Worm (Caenorhabditis elegans) whole organism, L2 larva: ENCODE results near the gene erfa-1.

Experiments used
- Y55F3AM.14 ChIP-seq: fragments of 200-800 bp; sonication (Bioruptor generic); optimal IDR thresholded peaks from 2 replicates; lab custom pipeline; 2018; ENCODE audit warnings: mild to moderate bottlenecking, missing genetic modification characterization, missing compliant biosample characterization
- ZK546.5 ChIP-seq: sonication (generic microtip); optimal IDR thresholded peaks from 2 replicates; lab custom pipeline; 2017; ENCODE audit warnings: missing biosample characterization, missing genetic modification characterization
- alr-1 ChIP-seq: fragments of 150-350 bp; optimal IDR thresholded peaks from 2 replicates; lab custom pipeline; 2014; ENCODE audit warnings: missing biosample characterization, missing genetic modification characterization
- ama-1 ChIP-seq: fragments of 150-350 bp; optimal IDR thresholded peaks from 2 replicates; lab custom pipeline; 2018; ENCODE audit warnings: inconsistent platforms
- elt-1 ChIP-seq: fragments of 150-350 bp; optimal IDR thresholded peaks from 2 replicates; lab custom pipeline; 2014; ENCODE audit warnings: missing biosample characterization, missing genetic modification characterization
- lin-11 ChIP-seq: fragments of 150-350 bp; sonication (generic microtip); optimal IDR thresholded peaks from 2 replicates; lab custom pipeline; 2014; ENCODE audit warnings: missing biosample characterization, missing genetic modification characterization, inconsistent platforms, mixed read lengths
- lsy-2 ChIP-seq, 2 experiments: fragments of 150-350 bp in 1 of 2; sonication (generic microtip) in 1 of 2; optimal IDR thresholded peaks; 2 replicates each; lab custom pipeline; 2014 to 2017; ENCODE audit warnings: missing biosample characterization in 2 of 2, missing genetic modification characterization in 2 of 2
- nhr-23 ChIP-seq: fragments of 150-350 bp; optimal IDR thresholded peaks from 2 replicates; lab custom pipeline; 2014; ENCODE audit warnings: missing biosample characterization, missing genetic modification reagents, missing genetic modification characterization
- nhr-237 ChIP-seq: fragments of 150-350 bp; optimal IDR thresholded peaks from 2 replicates; lab custom pipeline; 2014; ENCODE audit warnings: missing biosample characterization, missing genetic modification characterization
- sma-3 ChIP-seq: sonication (generic microtip); optimal IDR thresholded peaks from 2 replicates; lab custom pipeline; 2016; ENCODE audit warnings: missing genetic modification reagents, missing genetic modification characterization, missing compliant biosample characterization
- snpc-4 ChIP-seq: fragments of 150-350 bp; optimal IDR thresholded peaks from 2 replicates; lab custom pipeline; 2014; ENCODE audit warnings: missing biosample characterization, missing genetic modification characterization
- unc-39 ChIP-seq: fragments of 150-350 bp; optimal IDR thresholded peaks from 2 replicates; lab custom pipeline; 2014; ENCODE audit warnings: missing biosample characterization, missing genetic modification characterization
- zag-1 ChIP-seq: fragments of 150-350 bp; optimal IDR thresholded peaks from 2 replicates; lab custom pipeline; 2014; ENCODE audit warnings: missing biosample characterization, missing genetic modification characterization

ce11 chrV:6458302-6458998 is 24.5 kb downstream of the erfa-1 start:
- TF ChIP-seq sma-3: no peak
- no peak for TF ChIP-seq ZK546.5 (tag; lab: Kevin White, UChicago)
- no peak for TF ChIP-seq nhr-237 (tag; lab: Kevin White, UChicago)
- no peak for TF ChIP-seq Y55F3AM.14 (GFP tag; lab: Kevin White, UChicago)
- TF ChIP-seq snpc-4 (tag; lab: Kevin White, UChicago): no peak
- no peak for TF ChIP-seq elt-1 (tag; lab: Kevin White, UChicago)
- TF ChIP-seq lin-11 (tag; lab: Kevin White, UChicago): no peak
- TF ChIP-seq nhr-23 (tag; lab: Kevin White, UChicago): no peak
- no peak for TF ChIP-seq alr-1 (tag; lab: Kevin White, UChicago)
- no peak for TF ChIP-seq unc-39 (tag; lab: Kevin White, UChicago)
- no peak for TF ChIP-seq zag-1
- TF ChIP-seq ama-1 (lab: Kevin White, UChicago): no peak
- TF ChIP-seq lsy-2 (tag; optimal IDR thresholded peaks at IDR 0.05; lab: Kevin White, UChicago): no peak
